Fruit fly (Drosophila melanogaster): ENCODE results near the gene eIF2A.

eIF2A gene

DNA sequence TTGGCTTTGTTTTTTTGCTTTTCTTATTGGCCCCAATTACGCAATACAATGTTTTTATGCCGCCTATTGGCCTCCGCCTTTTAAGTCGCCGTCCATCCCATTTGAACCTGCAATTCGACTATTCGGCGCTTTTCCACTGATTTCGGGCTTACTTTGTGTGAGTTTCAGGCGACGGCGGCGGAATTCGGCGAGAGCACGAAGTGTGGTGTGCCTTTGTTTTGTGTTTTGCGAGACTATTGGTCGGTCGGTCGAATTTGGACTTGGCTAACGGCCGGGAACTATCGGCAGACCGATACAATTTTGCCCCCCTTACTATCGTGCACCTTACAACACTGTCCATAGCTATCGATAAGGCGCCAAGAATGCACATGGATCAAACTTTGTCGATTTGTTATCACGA, 16.5 kb downstream of the eIF2A start, which contains the start of gene P5CDh1 (continued):
- peak; percentile 1 for TF ChIP-seq MTF-1 (GFP tag; optimal IDR thresholded peaks at IDR 0.05; ENCODE audit: borderline replicate concordance)
- peak; percentile 30 for TF ChIP-seq CG3163 (GFP tag; optimal IDR thresholded peaks at IDR 0.05)
- TF ChIP-seq ems (GFP tag; optimal IDR thresholded peaks at IDR 0.05) = peak; percentile 47
- peak; percentile 37 for TF ChIP-seq CG9817 (tag; optimal IDR thresholded peaks at IDR 0.05)
- TF ChIP-seq Bteb2 (GFP tag; optimal IDR thresholded peaks at IDR 0.05) = peak; percentile 24
- TF ChIP-seq CG32532 (GFP tag; IDR thresholded peaks at IDR 0.05) = peak; percentile 65
- peak; percentile 41 for TF ChIP-seq ind (GFP tag; optimal IDR thresholded peaks at IDR 0.05)
- TF ChIP-seq CG4820 (GFP tag; optimal IDR thresholded peaks at IDR 0.05) = no peak
- TF ChIP-seq CG30020 (tag; optimal IDR thresholded peaks at IDR 0.05) = no peak
- TF ChIP-seq CG14050 (GFP tag; IDR thresholded peaks at IDR 0.05) = no peak
- TF ChIP-seq Hr51 (GFP tag; optimal IDR thresholded peaks at IDR 0.05) = peak in 1 of 2 experiments; percentile 51
- peak; percentile 88 for TF ChIP-seq hbn (GFP tag; IDR thresholded peaks at IDR 0.05; ENCODE audit: partially characterized antibody)
- peak; percentile 52 for TF ChIP-seq CG12299 (tag; optimal IDR thresholded peaks at IDR 0.05)
- TF ChIP-seq CG9932 (GFP tag; IDR thresholded peaks at IDR 0.05) = peak; percentile 76
- peak; percentile 86 for TF ChIP-seq nerfin-2 (GFP tag; IDR thresholded peaks at IDR 0.05; ENCODE audit: partially characterized antibody)
- peak; percentile 47; the same call in 1 of the 3 replicates for TF ChIP-seq Dbx (GFP tag; IDR thresholded peaks at IDR 0.05)
- TF ChIP-seq insv (GFP tag; optimal IDR thresholded peaks at IDR 0.05) = no peak
- 0 out of 3 replicates have a peak, but pooled peaks have one; percentile 6 for TF ChIP-seq Optix (GFP tag; IDR thresholded peaks at IDR 0.05)
- TF ChIP-seq Bdp1 (GFP tag; optimal IDR thresholded peaks at IDR 0.05) = peak; percentile 15
- peak; percentile 22 for TF ChIP-seq CG9797 (GFP tag; optimal IDR thresholded peaks at IDR 0.05)
- peak; percentile 78 for TF ChIP-seq inv (GFP tag; IDR thresholded peaks at IDR 0.05; ENCODE audit: partially characterized antibody)
- no peak for TF ChIP-seq cas (GFP tag; IDR thresholded peaks at IDR 0.05)
- peak; percentile 54 for TF ChIP-seq B-H2 (GFP tag; optimal IDR thresholded peaks at IDR 0.05)
- peak; percentile 61 for TF ChIP-seq NfI (GFP tag; optimal IDR thresholded peaks at IDR 0.05)
- TF ChIP-seq tna (GFP tag; IDR thresholded peaks at IDR 0.05; ENCODE audit: partially characterized antibody) = peak; percentile 85
- peak; percentile 58; the same call in 1 of the 2 replicates for TF ChIP-seq CG11247 (GFP tag; IDR thresholded peaks at IDR 0.05)
- TF ChIP-seq CG8089 (GFP tag; optimal IDR thresholded peaks at IDR 0.05) = peak; percentile 15
- TF ChIP-seq CG13624 (GFP tag; optimal IDR thresholded peaks at IDR 0.05) = peak; percentile 57
- no peak for TF ChIP-seq CG18619 (GFP tag; optimal IDR thresholded peaks at IDR 0.05)
- TF ChIP-seq Jarid2 (GFP tag; optimal IDR thresholded peaks at IDR 0.05) = peak; percentile 28
- TF ChIP-seq HmgZ (tag; optimal IDR thresholded peaks at IDR 0.05) = peak; percentile 72
- no peak for TF ChIP-seq CG11093 (GFP tag; IDR thresholded peaks at IDR 0.05)
- peak; percentile 55 for TF ChIP-seq CG2120 (GFP tag; optimal IDR thresholded peaks at IDR 0.05)
- TF ChIP-seq Xbp1 (GFP tag; optimal IDR thresholded peaks at IDR 0.05) = peak; percentile 23
- TF ChIP-seq CG11085 (GFP tag; IDR thresholded peaks at IDR 0.05) = 0 out of 2 replicates have a peak, but pooled peaks have one; percentile 18
- peak; percentile 67; the same call in 2 of the 3 replicates for TF ChIP-seq CG11456 (GFP tag; IDR thresholded peaks at IDR 0.05)
- peak; percentile 30 for TF ChIP-seq pho (GFP tag; optimal IDR thresholded peaks at IDR 0.05)
- peak; percentile 92 for TF ChIP-seq Myb (GFP tag; optimal IDR thresholded peaks at IDR 0.05)
- peak; percentile 74 for TF ChIP-seq CG3847 (GFP tag; IDR thresholded peaks at IDR 0.05)
- peak; percentile 48; the same call in 1 of the 2 replicates for TF ChIP-seq NFAT (GFP tag; IDR thresholded peaks at IDR 0.05)
- TF ChIP-seq CG2129 (GFP tag; IDR thresholded peaks at IDR 0.05; ENCODE audit: partially characterized antibody) = peak; percentile 58
- TF ChIP-seq CG1792 (GFP tag; optimal IDR thresholded peaks at IDR 0.05) = peak; percentile 14
- TF ChIP-seq dpn (GFP tag; optimal IDR thresholded peaks at IDR 0.05) = peak; percentile 50 to 58
- TF ChIP-seq Dref (GFP tag; IDR thresholded peaks at IDR 0.05) = peak; percentile 98
- peak; percentile 11 for TF ChIP-seq nmo (GFP tag; optimal IDR thresholded peaks at IDR 0.05)
- peak; percentile 60 for TF ChIP-seq mam (GFP tag; optimal IDR thresholded peaks at IDR 0.05)
- peak; percentile 22 for TF ChIP-seq sens (GFP tag)
- TF ChIP-seq ken (GFP tag; IDR thresholded peaks at IDR 0.05) = 0 out of 3 replicates have a peak, but pooled peaks have one; percentile 38
- peak; percentile 90 for TF ChIP-seq CG2116 (GFP tag; optimal IDR thresholded peaks at IDR 0.05)
- TF ChIP-seq CG7928 (GFP tag; optimal IDR thresholded peaks at IDR 0.05) = peak; percentile 3
- no peak for TF ChIP-seq Hr3 (GFP tag; optimal IDR thresholded peaks at IDR 0.05)
